Fruit fly (Drosophila melanogaster): ENCODE measurements around the gene colt.

colt gene

DNA sequence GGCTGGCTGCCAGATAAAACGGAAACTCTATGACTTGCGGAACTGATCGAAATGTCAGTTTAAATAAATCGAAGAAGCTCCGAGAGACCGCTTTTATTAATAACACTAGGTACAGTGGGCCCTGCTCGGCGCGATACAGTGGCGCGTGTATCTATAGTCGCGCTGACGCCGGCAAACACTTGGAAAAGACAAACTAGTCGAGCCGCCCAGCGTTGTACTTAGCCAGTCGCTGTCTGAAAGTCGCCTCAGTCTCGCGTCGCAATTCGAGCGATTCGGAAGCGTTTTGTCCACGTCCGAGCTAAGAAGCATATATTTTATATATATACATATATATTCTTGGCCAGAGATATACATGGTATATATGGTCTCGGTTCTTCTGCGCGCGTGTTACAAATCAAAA is 40.0 kb downstream of the colt start (continued):
- TF ChIP-seq fd3F (GFP tag; optimal IDR thresholded peaks at IDR 0.05) (peak; percentile 27), CG30431 (GFP tag; optimal IDR thresholded peaks at IDR 0.05) (no peak), eyg (GFP tag; optimal IDR thresholded peaks at IDR 0.05) (no peak), pan (optimal IDR thresholded peaks at IDR 0.05) (no peak), pan (GFP tag; optimal IDR thresholded peaks at IDR 0.05 in 1 of 2, IDR thresholded peaks at IDR 0.05 in 1 of 2) (peak in 1 of 2 experiments; percentile 63), PHDP (tag; optimal IDR thresholded peaks at IDR 0.05) (peak; percentile 37), bbx (GFP tag; IDR thresholded peaks at IDR 0.05; ENCODE audit: partially characterized antibody) (no peak), pho (GFP tag; optimal IDR thresholded peaks at IDR 0.05) (no peak), CG10274 (GFP tag; optimal IDR thresholded peaks at IDR 0.05) (peak; percentile 49), CG9817 (tag; optimal IDR thresholded peaks at IDR 0.05) (peak; percentile 49), CG14667 (GFP tag; IDR thresholded peaks at IDR 0.05) (peak; percentile 44; the same call in 1 of the 2 replicates), CG15514 (GFP tag; optimal IDR thresholded peaks at IDR 0.05) (peak; percentile 48), CG6254 (GFP tag; optimal IDR thresholded peaks at IDR 0.05) (no peak), HmgZ (tag; optimal IDR thresholded peaks at IDR 0.05) (peak; percentile 23), ro (GFP tag; IDR thresholded peaks at IDR 0.05) (no peak), nom (GFP tag; optimal IDR thresholded peaks at IDR 0.05) (no peak), Ada2b (GFP tag; IDR thresholded peaks at IDR 0.05) (no peak), CG7357 (GFP tag; IDR thresholded peaks at IDR 0.05) (no peak), dm (GFP tag; optimal IDR thresholded peaks at IDR 0.05) (no peak), Tbp (GFP tag; optimal IDR thresholded peaks at IDR 0.05) (no peak), MESR4 (GFP tag; optimal IDR thresholded peaks at IDR 0.05) (no peak), CG1647 (GFP tag; optimal IDR thresholded peaks at IDR 0.05) (no peak), fd96Cb (tag; optimal IDR thresholded peaks at IDR 0.05) (no peak), Bteb2 (GFP tag; optimal IDR thresholded peaks at IDR 0.05) (no peak), dimm (GFP tag; IDR thresholded peaks at IDR 0.05) (no peak), Opbp (GFP tag; IDR thresholded peaks at IDR 0.05; ENCODE audit: partially characterized antibody) (no peak), CG3838 (GFP tag; optimal IDR thresholded peaks at IDR 0.05) (no peak), oc (tag; optimal IDR thresholded peaks at IDR 0.05) (no peak), ems (GFP tag; optimal IDR thresholded peaks at IDR 0.05) (no peak), Ssrp (tag; optimal IDR thresholded peaks at IDR 0.05) (no peak), CG1792 (GFP tag; optimal IDR thresholded peaks at IDR 0.05) (no peak), Mrtf (GFP tag; IDR thresholded peaks at IDR 0.05) (peak; percentile 65; the same call in 1 of the 3 replicates), sens (GFP tag) (peak; percentile 70), Bdp1 (GFP tag; optimal IDR thresholded peaks at IDR 0.05) (no peak), H15 (GFP tag; IDR thresholded peaks at IDR 0.05) (peak; percentile 56; the same call in 1 of the 3 replicates), H2.0 (GFP tag; IDR thresholded peaks at IDR 0.05) (peak; percentile 49), pb (GFP tag; optimal IDR thresholded peaks at IDR 0.05) (no peak), Doc3 (GFP tag; IDR thresholded peaks at IDR 0.05; ENCODE audit: partially characterized antibody) (no peak), klu (GFP tag; IDR thresholded peaks at IDR 0.05) (no peak), maf-S (GFP tag; optimal IDR thresholded peaks at IDR 0.05) (no peak), NC2β (GFP tag; optimal IDR thresholded peaks at IDR 0.05) (no peak), CG12071 (GFP tag; optimal IDR thresholded peaks at IDR 0.05) (peak; percentile 66), CG2712 (tag; optimal IDR thresholded peaks at IDR 0.05) (peak; percentile 7), prd (optimal IDR thresholded peaks at IDR 0.05) (no peak), prd (GFP tag; IDR thresholded peaks at IDR 0.05) (peak; percentile 60), ash1 (GFP tag; optimal IDR thresholded peaks at IDR 0.05) (no peak), zen2 (GFP tag; IDR thresholded peaks at IDR 0.05; ENCODE audit: partially characterized antibody) (no peak), CG2120 (GFP tag; optimal IDR thresholded peaks at IDR 0.05) (peak; percentile 62), pros (GFP tag; optimal IDR thresholded peaks at IDR 0.05) (no peak), Rx (GFP tag; IDR thresholded peaks at IDR 0.05) (no peak; the same call in 1 of the 2 replicates), CG17568 (GFP tag; optimal IDR thresholded peaks at IDR 0.05) (no peak), CG7963 (GFP tag; IDR thresholded peaks at IDR 0.05; ENCODE audit: partially characterized antibody) (no peak)
